Worm (Caenorhabditis elegans) whole organism, L1 larva: Measurements from ENCODE around the gene C45E5.1.

ENCODE experiments used
- C34B4.2 ChIP-seq: sonication (generic microtip); optimal IDR thresholded peaks from 2 replicates; lab custom pipeline; 2017; ENCODE audit warnings: mild to moderate bottlenecking, missing genetic modification characterization, missing compliant biosample characterization
- aha-1 ChIP-seq: fragments of 150-350 bp; optimal IDR thresholded peaks from 2 replicates; lab custom pipeline; 2014; ENCODE audit warnings: missing biosample characterization, missing genetic modification characterization
- alr-1 ChIP-seq: fragments of 200-800 bp; sonication (Bioruptor generic); optimal IDR thresholded peaks from 2 replicates; lab custom pipeline; 2018; ENCODE audit warnings: borderline replicate concordance, mild to moderate bottlenecking, missing genetic modification characterization, missing compliant biosample characterization
- aly-2 ChIP-seq: fragments of 150-350 bp; optimal IDR thresholded peaks from 2 replicates; lab custom pipeline; 2014; ENCODE audit warnings: missing biosample characterization, missing genetic modification characterization
- ama-1 ChIP-seq: fragments of 150-350 bp; optimal IDR thresholded peaks from 2 replicates; lab custom pipeline; 2014
- blmp-1 ChIP-seq: fragments of 150-350 bp; optimal IDR thresholded peaks from 2 replicates; lab custom pipeline; 2014; ENCODE audit warnings: missing biosample characterization, missing genetic modification characterization
- ceh-63 ChIP-seq: fragments of 200-800 bp; sonication (Bioruptor generic); optimal IDR thresholded peaks from 2 replicates; lab custom pipeline; 2018; ENCODE audit warnings: mild to moderate bottlenecking, missing genetic modification characterization, missing compliant biosample characterization
- ceh-8 ChIP-seq: fragments of 200-800 bp; sonication (Bioruptor generic); optimal IDR thresholded peaks from 2 replicates; lab custom pipeline; 2018; ENCODE audit warnings: mild to moderate bottlenecking, missing genetic modification characterization, moderate library complexity, missing compliant biosample characterization
- ceh-82 ChIP-seq, 3 experiments: fragments of 150-350 bp in 1 of 3; sonication (generic microtip) in 2 of 3; optimal IDR thresholded peaks; 2 replicates each; lab custom pipeline; 2014 to 2017; ENCODE audit warnings: missing biosample characterization in 3 of 3, missing genetic modification characterization in 3 of 3
- ceh-88 ChIP-seq: fragments of 200-800 bp; sonication (Bioruptor generic); IDR thresholded peaks from 2 replicates; pipeline ENCODE4 v1.3.6; 2022; ENCODE audit warnings: missing genetic modification characterization, missing compliant biosample characterization
- ceh-90 ChIP-seq: sonication (generic microtip); optimal IDR thresholded peaks from 2 replicates; lab custom pipeline; 2016; ENCODE audit warnings: missing genetic modification characterization, missing compliant biosample characterization
- ces-1 ChIP-seq: fragments of 150-350 bp; optimal IDR thresholded peaks from 2 replicates; lab custom pipeline; 2014; ENCODE audit warnings: missing biosample characterization, missing genetic modification reagents, missing genetic modification characterization
- efl-1 ChIP-seq, 4 experiments: fragments of 150-350 bp; optimal IDR thresholded peaks in 3 of 4; peaks in 1 of 4; 1 replicate in 1 of 4; 2 replicates in 3 of 4; lab custom pipeline; 2014; ENCODE audit warnings: missing biosample characterization in 2 of 4, missing genetic modification characterization in 2 of 4, missing genetic modification reagents in 2 of 4
- egl-13 ChIP-seq: sonication (generic microtip); optimal IDR thresholded peaks from 2 replicates; lab custom pipeline; 2016; ENCODE audit warnings: missing genotype, missing genetic modification reagents, missing genetic modification characterization, missing compliant biosample characterization
- egl-27 ChIP-seq, 2 experiments: fragments of 150-350 bp in 1 of 2; sonication (generic microtip); optimal IDR thresholded peaks; 3 replicates each; lab custom pipeline; 2017 to 2018; ENCODE audit warnings: missing biosample characterization in 2 of 2, missing genetic modification characterization in 2 of 2, missing genetic modification reagents in 2 of 2
- elt-2 ChIP-seq: sonication (generic microtip); optimal IDR thresholded peaks from 2 replicates; lab custom pipeline; 2016; ENCODE audit warnings: missing genetic modification characterization, mild to moderate bottlenecking, inconsistent platforms, missing compliant biosample characterization, missing genetic modification reagents
- elt-3 ChIP-seq, 6 experiments: fragments of 150-350 bp in 1 of 6; sonication (generic microtip); optimal IDR thresholded peaks; 2 replicates each; lab custom pipeline; 2017 to 2018; ENCODE audit warnings: missing biosample characterization in 6 of 6, missing genetic modification characterization in 6 of 6, inconsistent platforms in 1 of 6
- fkh-4 ChIP-seq: sonication (generic microtip); optimal IDR thresholded peaks from 2 replicates; lab custom pipeline; 2016; ENCODE audit warnings: missing compliant biosample characterization, missing genetic modification characterization, borderline replicate concordance
- fkh-8 ChIP-seq: sonication (generic microtip); optimal IDR thresholded peaks from 2 replicates; lab custom pipeline; 2016; ENCODE audit warnings: mild to moderate bottlenecking, missing genetic modification characterization, missing compliant biosample characterization
- fos-1 ChIP-seq: fragments of 150-350 bp; optimal IDR thresholded peaks from 2 replicates; lab custom pipeline; 2014; ENCODE audit warnings: missing biosample characterization, missing genetic modification characterization
- irx-1 ChIP-seq: sonication (generic microtip); optimal IDR thresholded peaks from 2 replicates; lab custom pipeline; 2016; ENCODE audit warnings: missing genetic modification characterization, missing compliant biosample characterization
- isw-1 ChIP-seq: fragments of 200-800 bp; sonication (Bioruptor generic); IDR thresholded peaks from 2 replicates; pipeline ENCODE4 v1.3.6; 2022; ENCODE audit warnings: missing genetic modification characterization, missing compliant biosample characterization
- lin-14 ChIP-seq: fragments of 200-800 bp; sonication (Bioruptor generic); optimal IDR thresholded peaks from 2 replicates; lab custom pipeline; 2018; ENCODE audit warnings: mild to moderate bottlenecking, missing genetic modification characterization, moderate library complexity, missing compliant biosample characterization
- lin-39 ChIP-seq: fragments of 150-350 bp; optimal IDR thresholded peaks from 2 replicates; lab custom pipeline; 2014; ENCODE audit warnings: missing biosample characterization, missing genetic modification reagents, missing genetic modification characterization
- mdl-1 ChIP-seq, 2 experiments: fragments of 150-350 bp; optimal IDR thresholded peaks; 2 replicates each; lab custom pipeline; 2014 to 2017; ENCODE audit warnings: missing biosample characterization in 2 of 2, missing genetic modification characterization in 2 of 2, inconsistent platforms in 1 of 2
- mef-2 ChIP-seq: fragments of 150-350 bp; optimal IDR thresholded peaks from 2 replicates; lab custom pipeline; 2014; ENCODE audit warnings: missing biosample characterization, missing genetic modification characterization
- nhr-12 ChIP-seq: sonication (generic microtip); optimal IDR thresholded peaks from 2 replicates; lab custom pipeline; 2017; ENCODE audit warnings: missing biosample characterization, missing genetic modification characterization
- nhr-19 ChIP-seq: fragments of 200-800 bp; sonication (Bioruptor generic); conservative IDR thresholded peaks from 2 replicates; pipeline ENCODE4 v1.3.6; 2022; ENCODE audit warnings: missing genetic modification characterization, missing compliant biosample characterization
- nhr-28 ChIP-seq: fragments of 150-350 bp; optimal IDR thresholded peaks from 2 replicates; lab custom pipeline; 2014; ENCODE audit warnings: missing biosample characterization, missing genetic modification characterization
- nhr-84 ChIP-seq: sonication (generic microtip); optimal IDR thresholded peaks from 2 replicates; lab custom pipeline; 2017; ENCODE audit warnings: missing biosample characterization, missing genetic modification characterization
- nhr-90 ChIP-seq: sonication (generic microtip); optimal IDR thresholded peaks from 2 replicates; lab custom pipeline; 2016; ENCODE audit warnings: mild to moderate bottlenecking, missing genetic modification characterization, missing compliant biosample characterization; ENCODE audit not compliant: poor library complexity
- pag-3 ChIP-seq: sonication (generic microtip); optimal IDR thresholded peaks from 2 replicates; lab custom pipeline; 2017; ENCODE audit warnings: missing genetic modification characterization, mild to moderate bottlenecking, missing compliant biosample characterization, antibody characterized with exemption, borderline replicate concordance; ENCODE audit not compliant: insufficient read depth
- pax-3 ChIP-seq: fragments of 200-800 bp; sonication (Bioruptor generic); optimal IDR thresholded peaks from 2 replicates; lab custom pipeline; 2018; ENCODE audit warnings: mild to moderate bottlenecking, missing genetic modification characterization, moderate library complexity, missing compliant biosample characterization
- pqm-1 ChIP-seq: sonication (generic microtip); optimal IDR thresholded peaks from 3 replicates; lab custom pipeline; 2017; ENCODE audit warnings: missing biosample characterization, missing genetic modification characterization
- rnt-1 ChIP-seq: sonication (generic microtip); optimal IDR thresholded peaks from 2 replicates; lab custom pipeline; 2016; ENCODE audit warnings: mild to moderate bottlenecking, missing genetic modification characterization, moderate library complexity, missing compliant biosample characterization
- snu-23 ChIP-seq: sonication (generic microtip); optimal IDR thresholded peaks from 2 replicates; lab custom pipeline; 2016; ENCODE audit warnings: missing genetic modification characterization, missing compliant biosample characterization
- sox-4 ChIP-seq: sonication (generic microtip); optimal IDR thresholded peaks from 2 replicates; lab custom pipeline; 2016; ENCODE audit warnings: missing genetic modification characterization, missing compliant biosample characterization
- sptf-1 ChIP-seq: fragments of 150-350 bp; optimal IDR thresholded peaks from 2 replicates; lab custom pipeline; 2014; ENCODE audit warnings: missing biosample characterization, missing genetic modification characterization
- sup-37 ChIP-seq: fragments of 200-800 bp; sonication (Bioruptor generic); optimal IDR thresholded peaks from 2 replicates; lab custom pipeline; 2018; ENCODE audit warnings: mild to moderate bottlenecking, missing genetic modification characterization, missing compliant biosample characterization
- tbx-2 ChIP-seq: sonication (generic microtip); optimal IDR thresholded peaks from 2 replicates; lab custom pipeline; 2016; ENCODE audit warnings: missing genetic modification characterization, missing compliant biosample characterization
- unc-130 ChIP-seq: fragments of 150-350 bp; optimal IDR thresholded peaks from 2 replicates; lab custom pipeline; 2017; ENCODE audit warnings: missing biosample characterization, missing genetic modification characterization, inconsistent platforms
- unc-30 ChIP-seq: sonication (generic microtip); optimal IDR thresholded peaks from 2 replicates; lab custom pipeline; 2017; ENCODE audit warnings: missing biosample characterization, missing genetic modification characterization
- unc-62 ChIP-seq: fragments of 150-350 bp; optimal IDR thresholded peaks from 2 replicates; lab custom pipeline; 2014; ENCODE audit warnings: missing biosample characterization, missing genetic modification reagents, missing genetic modification characterization
- unc-98 ChIP-seq: fragments of 200-800 bp; sonication (Bioruptor generic); IDR thresholded peaks from 2 replicates; pipeline ENCODE4 v1.3.6; 2022; ENCODE audit warnings: missing genetic modification characterization, missing compliant biosample characterization
- vab-15 ChIP-seq: sonication (generic microtip); optimal IDR thresholded peaks from 2 replicates; lab custom pipeline; 2017; ENCODE audit warnings: missing genotype, mild to moderate bottlenecking, missing genetic modification characterization, missing compliant biosample characterization
- xbp-1 ChIP-seq: sonication (generic microtip); optimal IDR thresholded peaks from 2 replicates; lab custom pipeline; 2016; ENCODE audit warnings: missing genetic modification characterization, missing compliant biosample characterization
- zag-1 ChIP-seq: fragments of 150-350 bp; optimal IDR thresholded peaks from 2 replicates; lab custom pipeline; 2014; ENCODE audit warnings: missing biosample characterization, missing genetic modification characterization

Gene C45E5.1

ce11 chrIV:5723659-5724058 lies 20.5 kb upstream of the C45E5.1 start (continued):
- TF ChIP-seq pag-3 (tag; lab: Kevin White, UChicago) (no peak), unc-130 (tag; lab: Kevin White, UChicago) (no peak)

DNA sequence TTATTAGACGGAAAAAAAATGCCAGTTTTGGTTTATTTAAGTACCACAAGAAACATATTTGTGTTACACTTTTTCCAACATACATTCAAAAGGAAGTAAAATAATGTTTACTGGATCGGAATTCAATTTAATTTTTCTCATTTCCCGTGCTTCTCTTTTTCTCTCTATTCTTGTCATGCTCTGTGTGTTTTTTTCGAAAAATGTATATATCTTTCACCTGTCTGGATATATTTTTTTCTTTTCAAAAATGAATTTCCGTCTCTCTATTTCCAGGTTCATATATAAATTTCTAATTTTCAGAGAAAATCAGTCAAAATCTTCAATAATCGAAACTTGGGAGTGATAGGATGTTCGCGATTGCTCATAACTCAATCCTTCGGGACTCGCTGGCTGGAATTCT lies 18.9 kb upstream of the C45E5.1 start, which contains the start of gene H35B03.1:
Gene H35B03.1 (plus strand): TSS at position 301 of the 400 bp plus-strand sequence.
- TF ChIP-seq efl-1 (optimal IDR thresholded peaks at IDR 0.05; lab: Kevin White, UChicago) (no peak), efl-1 (GFP tag; optimal IDR thresholded peaks at IDR 0.05 in 1 of 2; lab: Kevin White, UChicago) (peak in 1 of 2 experiments; percentile 26), unc-30 (tag; lab: Kevin White, UChicago) (no peak), fkh-8 (tag; lab: Kevin White, UChicago) (peak; percentile 21), lin-14 (GFP tag; lab: Kevin White, UChicago) (peak; percentile 17)

DNA sequence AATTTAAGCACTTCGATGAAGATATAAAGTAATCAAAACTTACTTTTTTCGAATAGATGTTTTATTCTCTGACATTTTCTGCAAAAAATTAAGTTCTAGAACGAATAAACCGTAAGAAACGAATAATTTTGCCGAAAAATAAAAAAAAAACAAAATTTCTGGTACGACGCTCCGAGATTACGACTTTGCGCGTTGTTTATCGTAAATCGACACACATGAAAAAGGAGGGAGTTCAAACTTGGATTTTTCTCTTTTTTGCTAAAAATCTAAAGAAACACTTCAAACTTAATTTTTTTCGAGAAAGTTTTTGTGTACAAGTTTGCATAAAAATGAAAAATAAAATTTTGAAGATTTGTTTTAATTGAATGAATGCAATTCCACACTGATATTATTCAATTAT lies 12.6 kb upstream of the C45E5.1 start, which contains the start of gene H35B03.2:
Gene H35B03.2 (minus strand): TSS at position 78 of the 400 bp plus-strand sequence.
- TF ChIP-seq ceh-90 (tag; lab: Kevin White, UChicago) = no peak
- no peak for TF ChIP-seq C34B4.2 (tag; lab: Kevin White, UChicago)
- no peak for TF ChIP-seq fkh-4 (tag; lab: Kevin White, UChicago)
- TF ChIP-seq ceh-8 (GFP tag; lab: Kevin White, UChicago) = no peak
- peak; percentile 64 for TF ChIP-seq irx-1 (tag; lab: Kevin White, UChicago)
- peak; percentile 83 for TF ChIP-seq snu-23 (GFP tag; lab: Kevin White, UChicago)
- TF ChIP-seq nhr-90 (tag; lab: Kevin White, UChicago) = peak; percentile 70
- TF ChIP-seq pax-3 = no peak
- no peak for TF ChIP-seq unc-62 (GFP tag; lab: Kevin White, UChicago)
- no peak for TF ChIP-seq ama-1 (lab: Kevin White, UChicago)
- peak; percentile 26 to 86 (median 67) for TF ChIP-seq ceh-82 (tag; optimal IDR thresholded peaks at IDR 0.05; lab: Kevin White, UChicago)
- TF ChIP-seq aha-1 = no peak
- TF ChIP-seq nhr-84 (tag; lab: Kevin White, UChicago) = no peak
- no peak for TF ChIP-seq unc-98 (GFP tag; lab: Robert Waterston, UW)
- no peak for TF ChIP-seq zag-1 (tag; lab: Kevin White, UChicago)
- no peak for TF ChIP-seq pqm-1 (tag; lab: Kevin White, UChicago)
- no peak for TF ChIP-seq sox-4 (tag; lab: Kevin White, UChicago)
- TF ChIP-seq vab-15 = no peak
- no peak for TF ChIP-seq ceh-63 (GFP tag; lab: Kevin White, UChicago)
- peak; percentile 72 for TF ChIP-seq lin-39 (tag; lab: Kevin White, UChicago)
- TF ChIP-seq fos-1 = peak; percentile 71
- peak in 1 of 2 experiments; percentile 19 for TF ChIP-seq mdl-1 (tag; optimal IDR thresholded peaks at IDR 0.05; lab: Kevin White, UChicago)
- no peak for TF ChIP-seq nhr-28 (tag; lab: Kevin White, UChicago)
- peak; percentile 69 for TF ChIP-seq aly-2 (tag; lab: Kevin White, UChicago)
- no peak for TF ChIP-seq mef-2 (tag; lab: Kevin White, UChicago)
- peak; percentile 2 for TF ChIP-seq elt-2 (tag; lab: Kevin White, UChicago)
- TF ChIP-seq pag-3 (tag; lab: Kevin White, UChicago) = no peak
- TF ChIP-seq sup-37 (GFP tag; lab: Kevin White, UChicago) = no peak
- TF ChIP-seq nhr-19 (GFP tag; lab: Robert Waterston, UW) = peak; percentile 69
- no peak for TF ChIP-seq ceh-88 (GFP tag; lab: Robert Waterston, UW)
- TF ChIP-seq unc-130 (tag; lab: Kevin White, UChicago) = no peak
- peak; percentile 62 for TF ChIP-seq egl-13 (tag; lab: Kevin White, UChicago)
- no peak for TF ChIP-seq alr-1
- TF ChIP-seq rnt-1 (tag; lab: Kevin White, UChicago) = peak; percentile 79
- TF ChIP-seq xbp-1 (tag; lab: Kevin White, UChicago) = peak; percentile 71
- peak in 2 of 6 experiments; percentile 54 to 61 for TF ChIP-seq elt-3 (tag; optimal IDR thresholded peaks at IDR 0.05; lab: Kevin White, UChicago)
- peak; percentile 88 to 98 for TF ChIP-seq efl-1 (optimal IDR thresholded peaks at IDR 0.05; lab: Kevin White, UChicago)
- peak; percentile 98 to 100 for TF ChIP-seq efl-1 (GFP tag; optimal IDR thresholded peaks at IDR 0.05 in 1 of 2; lab: Kevin White, UChicago)
- TF ChIP-seq egl-27 (tag; optimal IDR thresholded peaks at IDR 0.05; lab: Kevin White, UChicago) = no peak
- peak; percentile 76 for TF ChIP-seq tbx-2 (tag; lab: Kevin White, UChicago)
- no peak for TF ChIP-seq nhr-12 (tag; lab: Kevin White, UChicago)
- TF ChIP-seq isw-1 (GFP tag; lab: Robert Waterston, UW) = peak; percentile 60
- TF ChIP-seq blmp-1 = peak; percentile 65
- no peak for TF ChIP-seq sptf-1
- no peak for TF ChIP-seq ces-1 (GFP tag; lab: Kevin White, UChicago)
